Worm (Caenorhabditis elegans): Measurements from ENCODE around the gene arp-6.

ce11 chrII:8050477-8050876 is 13.3 kb upstream of the arp-6 start, which contains the start of gene mtre-1:
- TF ChIP-seq sea-2 (GFP tag; optimal IDR thresholded peaks at IDR 0.05) = no peak
- no peak for TF ChIP-seq lsy-12 (tag; optimal IDR thresholded peaks at IDR 0.05)
- TF ChIP-seq nhr-77 (tag; optimal IDR thresholded peaks at IDR 0.05) = no peak
- TF ChIP-seq nhr-67 (tag; optimal IDR thresholded peaks at IDR 0.05) = no peak
- no peak for TF ChIP-seq unc-62 (GFP tag; optimal IDR thresholded peaks at IDR 0.05)
- TF ChIP-seq tbx-2 (tag; optimal IDR thresholded peaks at IDR 0.05) = no peak
- TF ChIP-seq elt-3 (tag; optimal IDR thresholded peaks at IDR 0.05) = no peak
- TF ChIP-seq nhr-12 (tag; optimal IDR thresholded peaks at IDR 0.05) = no peak
- TF ChIP-seq jun-1 (tag; optimal IDR thresholded peaks at IDR 0.05) = no peak
- no peak for TF ChIP-seq nhr-76 (tag; optimal IDR thresholded peaks at IDR 0.05)
- TF ChIP-seq pha-4 (tag; optimal IDR thresholded peaks at IDR 0.05) = no peak
- no peak for TF ChIP-seq snpc-4 (tag; optimal IDR thresholded peaks at IDR 0.05)
- TF ChIP-seq R02D3.7 (tag; optimal IDR thresholded peaks at IDR 0.05) = no peak
- TF ChIP-seq mdl-1 (tag; optimal IDR thresholded peaks at IDR 0.05) = no peak
